Worm (Caenorhabditis elegans) whole organism, L4 larva: ENCODE data around the gene nhr-154.
"Not testable (repeated sequence)": the region's sequence is repeated elsewhere in the genome, so short reads cannot be mapped to it uniquely, and the experiment has no call there.

Source experiments
- F10B5.3 ChIP-seq: sonication (generic microtip); optimal IDR thresholded peaks from 2 replicates; lab custom pipeline; 2016; ENCODE audit warnings: mild to moderate bottlenecking, missing genetic modification characterization, missing compliant biosample characterization
- F26F4.8 ChIP-seq: fragments of 200-800 bp; sonication (Bioruptor generic); conservative IDR thresholded peaks from 2 replicates; pipeline ENCODE4 v1.3.6; 2022; ENCODE audit warnings: missing genetic modification characterization, missing compliant biosample characterization
- F37D6.2 ChIP-seq: sonication (generic microtip); optimal IDR thresholded peaks from 2 replicates; lab custom pipeline; 2016; ENCODE audit warnings: mild to moderate bottlenecking, missing genetic modification characterization, missing compliant biosample characterization
- F44E2.7 ChIP-seq: fragments of 200-800 bp; sonication (Bioruptor generic); IDR thresholded peaks from 2 replicates; pipeline ENCODE4 v2.1.2; 2022; ENCODE audit warnings: missing genetic modification characterization, missing compliant biosample characterization
- F49E8.2 ChIP-seq: sonication (generic microtip); optimal IDR thresholded peaks from 2 replicates; lab custom pipeline; 2016; ENCODE audit warnings: missing compliant biosample characterization, mild to moderate bottlenecking, missing genetic modification characterization, borderline replicate concordance
- R02D3.7 ChIP-seq: fragments of 150-350 bp; sonication (generic microtip); optimal IDR thresholded peaks from 3 replicates; lab custom pipeline; 2014; ENCODE audit warnings: missing biosample characterization, missing genetic modification characterization
- Y105C5A.15 ChIP-seq: fragments of 200-800 bp; sonication (Bioruptor generic); IDR thresholded peaks from 2 replicates; pipeline ENCODE4 v1.3.6; 2022; ENCODE audit warnings: missing genetic modification characterization, missing compliant biosample characterization
- ZK337.2 ChIP-seq: fragments of 200-800 bp; sonication (Bioruptor generic); IDR thresholded peaks from 2 replicates; pipeline ENCODE4 v1.3.6; 2022; ENCODE audit warnings: missing genetic modification reagents, missing genetic modification characterization, missing compliant biosample characterization
- aha-1 ChIP-seq: fragments of 150-350 bp; peaks from one replicate; lab custom pipeline; 2014; ENCODE audit warnings: missing biosample characterization, missing genetic modification characterization
- ceh-62 ChIP-seq: sonication (generic microtip); optimal IDR thresholded peaks from 2 replicates; lab custom pipeline; 2017; ENCODE audit warnings: missing biosample characterization, missing genetic modification characterization
- ceh-82 ChIP-seq: sonication (generic microtip); optimal IDR thresholded peaks from 2 replicates; lab custom pipeline; 2017; ENCODE audit warnings: missing biosample characterization, missing genetic modification characterization
- cey-2 ChIP-seq: sonication (generic microtip); optimal IDR thresholded peaks from 3 replicates; lab custom pipeline; 2017; ENCODE audit warnings: missing genetic modification characterization, mild to moderate bottlenecking, missing compliant biosample characterization, antibody characterized with exemption, borderline replicate concordance; ENCODE audit not compliant: insufficient read depth
- daf-19 ChIP-seq: fragments of 200-800 bp; sonication (Bioruptor generic); conservative IDR thresholded peaks from 2 replicates; pipeline ENCODE4 v1.3.6; 2022; ENCODE audit warnings: missing genetic modification characterization, missing compliant biosample characterization
- daf-8 ChIP-seq: fragments of 200-800 bp; sonication (Bioruptor generic); IDR thresholded peaks from 2 replicates; pipeline ENCODE4 v1.3.6; 2022; ENCODE audit warnings: missing genetic modification characterization, missing compliant biosample characterization
- dmd-8 ChIP-seq: fragments of 200-800 bp; sonication (Bioruptor generic); IDR thresholded peaks from 2 replicates; pipeline ENCODE4 v1.3.6; 2022; ENCODE audit warnings: missing genetic modification characterization, missing compliant biosample characterization
- dmd-9 ChIP-seq: fragments of 200-800 bp; sonication (Bioruptor generic); IDR thresholded peaks from 2 replicates; pipeline ENCODE4 v1.3.6; 2022; ENCODE audit warnings: missing genetic modification reagents, missing genetic modification characterization, missing compliant biosample characterization
- duxl-1 ChIP-seq: sonication (generic microtip); optimal IDR thresholded peaks from 2 replicates; lab custom pipeline; 2016; ENCODE audit warnings: mild to moderate bottlenecking, missing genetic modification characterization, moderate library complexity, missing compliant biosample characterization; ENCODE audit not compliant: poor library complexity
- fkh-10 ChIP-seq: fragments of 150-350 bp; optimal IDR thresholded peaks from 2 replicates; lab custom pipeline; 2014; ENCODE audit warnings: missing biosample characterization, missing genetic modification reagents, missing genetic modification characterization
- gei-8 ChIP-seq: fragments of 200-800 bp; sonication (Bioruptor generic); optimal IDR thresholded peaks from 2 replicates; lab custom pipeline; 2018; ENCODE audit warnings: mild to moderate bottlenecking, missing genetic modification characterization, missing compliant biosample characterization
- hlh-30 ChIP-seq: sonication (generic microtip); optimal IDR thresholded peaks from 2 replicates; lab custom pipeline; 2017; ENCODE audit warnings: antibody characterized with exemption, mild to moderate bottlenecking, missing genetic modification characterization, missing compliant biosample characterization; ENCODE audit not compliant: insufficient read depth
- hmg-1.1 ChIP-seq: fragments of 200-800 bp; sonication (Bioruptor generic); IDR thresholded peaks from 2 replicates; pipeline ENCODE4 v1.3.6; 2022; ENCODE audit warnings: missing genetic modification reagents, missing genetic modification characterization, missing compliant biosample characterization
- lin-13 ChIP-seq: fragments of 150-350 bp; optimal IDR thresholded peaks from 2 replicates; lab custom pipeline; 2014; ENCODE audit warnings: missing biosample characterization, missing genetic modification reagents, missing genetic modification characterization
- lin-15B ChIP-seq: fragments of 150-350 bp; sonication (generic microtip); optimal IDR thresholded peaks from 3 replicates; lab custom pipeline; 2014; ENCODE audit warnings: missing biosample characterization, missing genetic modification characterization
- lin-29 ChIP-seq: fragments of 200-800 bp; sonication (Bioruptor generic); IDR thresholded peaks from 2 replicates; pipeline ENCODE4 v1.3.6; 2022; ENCODE audit warnings: missing genetic modification reagents, missing genetic modification characterization, missing compliant biosample characterization
- lsy-2 ChIP-seq, 2 experiments: fragments of 150-350 bp in 1 of 2; sonication (generic microtip) in 1 of 2; optimal IDR thresholded peaks; 2 replicates each; lab custom pipeline; 2014 to 2017; ENCODE audit warnings: missing biosample characterization in 2 of 2, missing genetic modification characterization in 2 of 2
- mes-2 ChIP-seq: sonication (generic microtip); optimal IDR thresholded peaks from 2 replicates; lab custom pipeline; 2016; ENCODE audit warnings: missing genotype, mild to moderate bottlenecking, missing genetic modification characterization, missing compliant biosample characterization; ENCODE audit not compliant: poor library complexity, severe bottlenecking
- nhr-102 ChIP-seq: sonication (generic microtip); optimal IDR thresholded peaks from 2 replicates; lab custom pipeline; 2016; ENCODE audit warnings: mild to moderate bottlenecking, missing genetic modification characterization, moderate library complexity, missing compliant biosample characterization
- nhr-41 ChIP-seq: fragments of 200-800 bp; sonication (Bioruptor generic); IDR thresholded peaks from 2 replicates; pipeline ENCODE4 v1.3.6; 2022; ENCODE audit warnings: missing genetic modification reagents, missing genetic modification characterization, missing compliant biosample characterization
- nhr-77 ChIP-seq: fragments of 150-350 bp; optimal IDR thresholded peaks from 2 replicates; lab custom pipeline; 2014; ENCODE audit warnings: missing biosample characterization, missing genetic modification characterization
- php-3 ChIP-seq: fragments of 200-800 bp; sonication (Bioruptor generic); IDR thresholded peaks from 2 replicates; pipeline ENCODE4 v1.3.6; 2022; ENCODE audit warnings: missing genetic modification reagents, missing genetic modification characterization, missing compliant biosample characterization
- saeg-2 ChIP-seq: fragments of 200-800 bp; sonication (Bioruptor generic); IDR thresholded peaks from 2 replicates; pipeline ENCODE4 v1.3.6; 2022; ENCODE audit warnings: missing genetic modification reagents, missing genetic modification characterization, missing compliant biosample characterization
- skn-1 ChIP-seq: fragments of 150-350 bp; optimal IDR thresholded peaks from 2 replicates; lab custom pipeline; 2014; ENCODE audit warnings: missing biosample characterization, missing genetic modification characterization
- spr-3 ChIP-seq: fragments of 200-800 bp; sonication (Bioruptor generic); optimal IDR thresholded peaks from 2 replicates; lab custom pipeline; 2018; ENCODE audit warnings: mild to moderate bottlenecking, missing genetic modification characterization, missing compliant biosample characterization
- tag-97 ChIP-seq: fragments of 200-800 bp; sonication (Bioruptor generic); IDR thresholded peaks from 2 replicates; pipeline ENCODE4 v1.3.6; 2022; ENCODE audit warnings: missing genetic modification characterization, missing compliant biosample characterization
- tra-1 ChIP-seq: fragments of 200-800 bp; sonication (Bioruptor generic); IDR thresholded peaks from 2 replicates; pipeline ENCODE4 v1.3.6; 2022; ENCODE audit warnings: missing genetic modification reagents, missing genetic modification characterization, missing compliant biosample characterization
- unc-130 ChIP-seq: sonication (generic microtip); optimal IDR thresholded peaks from 2 replicates; lab custom pipeline; 2016; ENCODE audit warnings: missing genetic modification reagents, missing genetic modification characterization, missing compliant biosample characterization
- unc-39 ChIP-seq: sonication (generic microtip); optimal IDR thresholded peaks from 2 replicates; lab custom pipeline; 2017; ENCODE audit warnings: missing biosample characterization, missing genetic modification characterization
- unc-62 ChIP-seq, 3 experiments: fragments of 150-350 bp in 1 of 3; sonication (generic microtip); optimal IDR thresholded peaks in 2 of 3; peaks in 1 of 3; 1 replicate in 1 of 3; 2 replicates in 2 of 3; lab custom pipeline; 2014 to 2017; ENCODE audit warnings: missing biosample characterization in 3 of 3, missing genetic modification characterization in 3 of 3, missing genetic modification reagents in 3 of 3, missing genotype in 1 of 3
- zip-11 ChIP-seq: fragments of 200-800 bp; sonication (Bioruptor generic); IDR thresholded peaks from 2 replicates; pipeline ENCODE4 v1.3.6; 2022; ENCODE audit warnings: missing genetic modification characterization, missing compliant biosample characterization
- ztf-11 ChIP-seq: fragments of 150-350 bp; optimal IDR thresholded peaks from 2 replicates; lab custom pipeline; 2014; ENCODE audit warnings: missing biosample characterization, missing genetic modification characterization
- ztf-7 ChIP-seq: fragments of 150-350 bp; optimal IDR thresholded peaks from 2 replicates; lab custom pipeline; 2014; ENCODE audit warnings: missing biosample characterization, missing genetic modification characterization

The nhr-154 gene

ce11 chrV:12130688-12131087, 29.6 kb downstream of the nhr-154 start, which contains the start of gene C27A7.6:
TSS of gene C27A7.6 (minus strand) at chrV:12130788.
- TF ChIP-seq nhr-41 (GFP tag; lab: Robert Waterston, UW); ceh-82 (tag; lab: Kevin White, UChicago); cey-2 (tag; lab: Kevin White, UChicago): not testable (repeated sequence)
- TF ChIP-seq, all 104 proteins: peak for 0; not testable (repeated sequence) for 104

ce11 chrV:12131157-12131556, 30.1 kb downstream of the nhr-154 start, which contains the start of gene enpp-1:
TSS of gene enpp-1 (plus strand) at chrV:12131457.
- TF ChIP-seq unc-62 (GFP tag; optimal IDR thresholded peaks at IDR 0.05 in 1 of 2; lab: Kevin White, UChicago), result peak in 1 of 2 experiments; percentile 23
- TF ChIP-seq unc-62 (tag; optimal IDR thresholded peaks at IDR 0.05; lab: Kevin White, UChicago), result not testable (repeated sequence)
- TF ChIP-seq, all 104 proteins: peak for 1; not testable (repeated sequence) for 103

- TF ChIP-seq dmd-8 (GFP tag; lab: Robert Waterston, UW) (no peak), aha-1 (tag; lab: Kevin White, UChicago) (peak; percentile 93)
- TF ChIP-seq, all 104 proteins: peak for 1
Observed at ce11 chrV:12137942-12138341, 36.8 kb downstream of the nhr-154 start.

ce11 chrV:12140625-12141024, 39.5 kb downstream of the nhr-154 start, which contains the start of gene C27A7.3:
TSS of gene C27A7.3 (plus strand) at chrV:12140925.
- TF ChIP-seq lin-13 (no peak), ztf-11 (tag; lab: Kevin White, UChicago) (no peak), unc-39 (tag; lab: Kevin White, UChicago) (no peak), hlh-30 (tag; lab: Kevin White, UChicago) (no peak), unc-130 (GFP tag; lab: Kevin White, UChicago) (no peak), gei-8 (GFP tag; lab: Kevin White, UChicago) (no peak), ztf-7 (no peak), saeg-2 (no peak), duxl-1 (tag; lab: Kevin White, UChicago) (no peak), nhr-41 (GFP tag; lab: Robert Waterston, UW) (no peak), F37D6.2 (tag; lab: Kevin White, UChicago) (no peak)

ce11 chrV:12150607-12151006, 49.5 kb downstream of the nhr-154 start, which contains the start of gene che-11:
TSS of gene che-11 (minus strand) at chrV:12150707.
- TF ChIP-seq tag-97 (GFP tag; lab: Robert Waterston, UW), result no peak
- no peak for TF ChIP-seq mes-2
- no peak for TF ChIP-seq nhr-77 (tag; lab: Kevin White, UChicago)
- no peak for TF ChIP-seq R02D3.7 (tag; lab: Kevin White, UChicago)
- TF ChIP-seq lsy-2 (tag; optimal IDR thresholded peaks at IDR 0.05; lab: Kevin White, UChicago), result no peak
- TF ChIP-seq tra-1 (GFP tag; lab: Robert Waterston, UW), result no peak
- TF ChIP-seq spr-3 (GFP tag; lab: Kevin White, UChicago), result no peak
- TF ChIP-seq dmd-9 (GFP tag; lab: Robert Waterston, UW), result no peak
- no peak for TF ChIP-seq F37D6.2 (tag; lab: Kevin White, UChicago)
- no peak for TF ChIP-seq hmg-1.1
- no peak for TF ChIP-seq unc-39 (tag; lab: Kevin White, UChicago)

- TF ChIP-seq F49E8.2 (tag; lab: Kevin White, UChicago) (no peak), skn-1 (tag; lab: Kevin White, UChicago) (no peak), zip-11 (GFP tag; lab: Robert Waterston, UW) (no peak), cey-2 (tag; lab: Kevin White, UChicago) (no peak), php-3 (no peak), tag-97 (GFP tag; lab: Robert Waterston, UW) (no peak), nhr-41 (GFP tag; lab: Robert Waterston, UW) (no peak), nhr-102 (tag; lab: Kevin White, UChicago) (no peak), daf-19 (GFP tag; lab: Robert Waterston, UW) (no peak), ZK337.2 (GFP tag; lab: Robert Waterston, UW) (no peak), Y105C5A.15 (GFP tag; lab: Robert Waterston, UW) (no peak), daf-8 (GFP tag; lab: Robert Waterston, UW) (no peak), spr-3 (GFP tag; lab: Kevin White, UChicago) (no peak), F26F4.8 (no peak), fkh-10 (GFP tag; lab: Kevin White, UChicago) (no peak), F10B5.3 (tag; lab: Kevin White, UChicago) (no peak), lin-15B (tag; lab: Kevin White, UChicago) (no peak), ceh-62 (tag; lab: Kevin White, UChicago) (no peak), lin-29 (GFP tag; lab: Robert Waterston, UW) (no peak), F44E2.7 (no peak)
Observed at ce11 chrV:12152857-12153256, 51.8 kb downstream of the nhr-154 start, which contains the start of gene C27A7.8. TSS of gene C27A7.8 (plus strand) at chrV:12153157.
